Worm (Caenorhabditis elegans) whole organism, young adult: ENCODE data around the gene mfn-1.

Source experiments
- B0035.1 ChIP-seq: sonication (generic microtip); optimal IDR thresholded peaks from 2 replicates; lab custom pipeline; 2016; ENCODE audit warnings: missing genetic modification characterization, mild to moderate bottlenecking, missing compliant biosample characterization, missing genotype, missing genetic modification reagents
- B0336.3 ChIP-seq: fragments of 200-800 bp; sonication (Bioruptor generic); IDR thresholded peaks from 2 replicates; pipeline ENCODE4 v1.3.6; 2022; ENCODE audit warnings: missing genetic modification characterization, missing compliant biosample characterization
- F10E7.11 ChIP-seq: sonication (generic microtip); optimal IDR thresholded peaks from 2 replicates; lab custom pipeline; 2017; ENCODE audit warnings: mild to moderate bottlenecking, missing genetic modification characterization, moderate library complexity, missing compliant biosample characterization
- F22D6.2 ChIP-seq: sonication (generic microtip); optimal IDR thresholded peaks from 2 replicates; lab custom pipeline; 2016; ENCODE audit warnings: mild to moderate bottlenecking, missing genetic modification characterization, missing compliant biosample characterization
- F33H1.4 ChIP-seq: fragments of 200-800 bp; sonication (Bioruptor generic); IDR thresholded peaks from 2 replicates; pipeline ENCODE4 v1.3.6; 2022; ENCODE audit warnings: missing genetic modification reagents, missing genetic modification characterization, missing compliant biosample characterization
- F49E8.2 ChIP-seq: sonication (generic microtip); optimal IDR thresholded peaks from 3 replicates; lab custom pipeline; 2017; ENCODE audit warnings: missing genetic modification characterization, mild to moderate bottlenecking, missing compliant biosample characterization, antibody characterized with exemption, moderate library complexity; ENCODE audit not compliant: insufficient read depth
- F52B5.7 ChIP-seq: sonication (generic microtip); optimal IDR thresholded peaks from 2 replicates; lab custom pipeline; 2016; ENCODE audit warnings: mild to moderate bottlenecking, missing genetic modification characterization, missing compliant biosample characterization
- K11D2.4 ChIP-seq: fragments of 200-800 bp; sonication (Bioruptor generic); IDR thresholded peaks from 2 replicates; pipeline ENCODE4 v1.3.6; 2022; ENCODE audit warnings: missing genetic modification reagents, missing genetic modification characterization, missing compliant biosample characterization
- Y53F4B.3 ChIP-seq: fragments of 200-800 bp; sonication (Bioruptor generic); IDR thresholded peaks from 2 replicates; pipeline ENCODE4 v1.3.6; 2022; ENCODE audit warnings: missing genetic modification reagents, missing genetic modification characterization, missing compliant biosample characterization
- Y56A3A.18 ChIP-seq: fragments of 200-800 bp; sonication (Bioruptor generic); IDR thresholded peaks from 2 replicates; pipeline ENCODE4 v1.3.6; 2022; ENCODE audit warnings: missing genetic modification reagents, missing genetic modification characterization, missing compliant biosample characterization
- Y79H2A.3 ChIP-seq: fragments of 200-800 bp; sonication (Bioruptor generic); conservative IDR thresholded peaks from 2 replicates; pipeline ENCODE4 v1.3.6; 2022; ENCODE audit warnings: missing genetic modification reagents, missing genetic modification characterization, missing compliant biosample characterization
- Y95B8A.8 ChIP-seq: fragments of 200-800 bp; sonication (Bioruptor generic); IDR thresholded peaks from 2 replicates; pipeline ENCODE4 v1.3.6; 2022; ENCODE audit warnings: missing genetic modification reagents, missing genetic modification characterization, missing compliant biosample characterization
- aptf-3 ChIP-seq: fragments of 200-800 bp; sonication (Bioruptor generic); IDR thresholded peaks from 2 replicates; pipeline ENCODE4 v1.3.6; 2022; ENCODE audit warnings: missing genetic modification characterization, missing compliant biosample characterization
- athp-1 ChIP-seq: sonication (generic microtip); optimal IDR thresholded peaks from 2 replicates; lab custom pipeline; 2017; ENCODE audit warnings: mild to moderate bottlenecking, missing genetic modification characterization, missing compliant biosample characterization
- attf-6 ChIP-seq: fragments of 200-800 bp; sonication (Bioruptor generic); IDR thresholded peaks from 2 replicates; pipeline ENCODE4 v1.3.6; 2022; ENCODE audit warnings: missing genetic modification reagents, missing genetic modification characterization, missing compliant biosample characterization
- bed-2 ChIP-seq: fragments of 200-800 bp; sonication (Bioruptor generic); IDR thresholded peaks from 2 replicates; pipeline ENCODE4 v1.3.6; 2022; ENCODE audit warnings: missing genetic modification reagents, missing genetic modification characterization, missing compliant biosample characterization
- ceh-79 ChIP-seq: sonication (generic microtip); optimal IDR thresholded peaks from 2 replicates; lab custom pipeline; 2017; ENCODE audit warnings: mild to moderate bottlenecking, missing genetic modification characterization, missing compliant biosample characterization
- dpl-1 ChIP-seq: fragments of 150-350 bp; optimal IDR thresholded peaks from 2 replicates; lab custom pipeline; 2014; ENCODE audit warnings: missing biosample characterization, missing genetic modification reagents, missing genetic modification characterization
- efl-1 ChIP-seq: fragments of 150-350 bp; optimal IDR thresholded peaks from 2 replicates; lab custom pipeline; 2014; ENCODE audit warnings: missing biosample characterization, missing genetic modification reagents, missing genetic modification characterization
- egl-44 ChIP-seq: fragments of 200-800 bp; sonication (Bioruptor generic); IDR thresholded peaks from 2 replicates; pipeline ENCODE4 v1.3.6; 2022; ENCODE audit warnings: missing genetic modification reagents, missing genetic modification characterization, missing compliant biosample characterization
- ets-4 ChIP-seq: fragments of 200-800 bp; sonication (Bioruptor generic); optimal IDR thresholded peaks from 2 replicates; lab custom pipeline; 2018; ENCODE audit warnings: mild to moderate bottlenecking, missing genetic modification characterization, missing compliant biosample characterization
- fkh-3 ChIP-seq: sonication (generic microtip); optimal IDR thresholded peaks from 2 replicates; lab custom pipeline; 2016; ENCODE audit warnings: mild to moderate bottlenecking, missing genetic modification characterization, missing compliant biosample characterization
- gei-17 ChIP-seq: fragments of 200-800 bp; sonication (Bioruptor generic); optimal IDR thresholded peaks from 2 replicates; lab custom pipeline; 2018; ENCODE audit warnings: mild to moderate bottlenecking, missing genetic modification characterization, missing compliant biosample characterization
- him-1 ChIP-seq: sonication (generic microtip); optimal IDR thresholded peaks from 2 replicates; lab custom pipeline; 2016; ENCODE audit warnings: missing genotype, missing genetic modification reagents, missing genetic modification characterization, missing compliant biosample characterization
- hlh-12 ChIP-seq: sonication (generic microtip); optimal IDR thresholded peaks from 2 replicates; lab custom pipeline; 2016; ENCODE audit warnings: missing genetic modification characterization, missing compliant biosample characterization
- hmg-1.2 ChIP-seq: fragments of 200-800 bp; sonication (Bioruptor generic); IDR thresholded peaks from 2 replicates; pipeline ENCODE4 v1.3.6; 2022; ENCODE audit warnings: missing genetic modification reagents, missing genetic modification characterization, missing compliant biosample characterization
- lin-26 ChIP-seq: fragments of 200-800 bp; sonication (Bioruptor generic); IDR thresholded peaks from 2 replicates; pipeline ENCODE4 v1.3.6; 2022; ENCODE audit warnings: missing genetic modification reagents, missing genetic modification characterization, missing compliant biosample characterization
- lin-54 ChIP-seq: fragments of 200-800 bp; sonication (Bioruptor generic); optimal IDR thresholded peaks from 2 replicates; lab custom pipeline; 2018; ENCODE audit warnings: mild to moderate bottlenecking, missing genetic modification characterization, missing compliant biosample characterization
- lir-1 ChIP-seq: fragments of 200-800 bp; sonication (Bioruptor generic); conservative IDR thresholded peaks from 2 replicates; pipeline ENCODE4 v1.3.6; 2022; ENCODE audit warnings: missing genetic modification reagents, missing genetic modification characterization, missing compliant biosample characterization
- lsl-1 ChIP-seq: fragments of 200-800 bp; sonication (Bioruptor generic); optimal IDR thresholded peaks from 2 replicates; lab custom pipeline; 2018; ENCODE audit warnings: mild to moderate bottlenecking, missing genetic modification characterization, moderate library complexity, missing compliant biosample characterization
- madf-8 ChIP-seq: fragments of 200-800 bp; sonication (Bioruptor generic); conservative IDR thresholded peaks from 2 replicates; pipeline ENCODE4 v1.3.6; 2022; ENCODE audit warnings: missing genetic modification reagents, missing genetic modification characterization, missing compliant biosample characterization
- mcd-1 ChIP-seq: fragments of 200-800 bp; sonication (Bioruptor generic); IDR thresholded peaks from 2 replicates; pipeline ENCODE4 v1.3.6; 2022; ENCODE audit warnings: missing genetic modification reagents, missing genetic modification characterization, missing compliant biosample characterization
- mel-28 ChIP-seq: sonication (generic microtip); optimal IDR thresholded peaks from 2 replicates; lab custom pipeline; 2016; ENCODE audit warnings: borderline replicate concordance, mild to moderate bottlenecking, missing genetic modification characterization, missing compliant biosample characterization
- nfya-1 ChIP-seq: sonication (generic microtip); optimal IDR thresholded peaks from 2 replicates; lab custom pipeline; 2017; ENCODE audit warnings: antibody characterized with exemption, missing compliant biosample characterization, missing genetic modification characterization, borderline replicate concordance; ENCODE audit not compliant: insufficient read depth
- nfyb-1 ChIP-seq: fragments of 200-800 bp; sonication (Bioruptor generic); IDR thresholded peaks from 2 replicates; pipeline ENCODE4 v1.3.6; 2022; ENCODE audit warnings: missing genetic modification reagents, missing genetic modification characterization, missing compliant biosample characterization
- nhr-27 ChIP-seq: fragments of 200-800 bp; sonication (Bioruptor generic); optimal IDR thresholded peaks from 2 replicates; lab custom pipeline; 2018; ENCODE audit warnings: mild to moderate bottlenecking, missing genetic modification characterization, moderate library complexity, missing compliant biosample characterization
- nhr-90 ChIP-seq: sonication (generic microtip); optimal IDR thresholded peaks from 2 replicates; lab custom pipeline; 2016; ENCODE audit warnings: missing genotype, mild to moderate bottlenecking, missing genetic modification characterization, missing compliant biosample characterization
- pha-4 ChIP-seq: fragments of 150-350 bp; sonication (generic microtip); optimal IDR thresholded peaks from 2 replicates; lab custom pipeline; 2014; ENCODE audit warnings: missing biosample characterization, missing genetic modification reagents, missing genetic modification characterization
- rcor-1 ChIP-seq: fragments of 200-800 bp; sonication (Bioruptor generic); IDR thresholded peaks from 2 replicates; pipeline ENCODE4 v1.3.6; 2022; ENCODE audit warnings: missing genetic modification reagents, missing genetic modification characterization, missing compliant biosample characterization
- sdz-38 ChIP-seq: sonication (generic microtip); optimal IDR thresholded peaks from 2 replicates; lab custom pipeline; 2016; ENCODE audit warnings: missing genotype, missing genetic modification characterization, missing compliant biosample characterization
- snpc-1.1 ChIP-seq: sonication (generic microtip); optimal IDR thresholded peaks from 2 replicates; lab custom pipeline; 2017; ENCODE audit warnings: missing genetic modification characterization, mild to moderate bottlenecking, missing compliant biosample characterization, antibody characterized with exemption, moderate library complexity, missing genotype, missing genetic modification reagents; ENCODE audit not compliant: insufficient read depth
- snpc-1.3 ChIP-seq: sonication (generic microtip); optimal IDR thresholded peaks from 2 replicates; lab custom pipeline; 2017; ENCODE audit warnings: missing genetic modification characterization, mild to moderate bottlenecking, missing compliant biosample characterization, antibody characterized with exemption, moderate library complexity, missing genotype, missing genetic modification reagents; ENCODE audit not compliant: insufficient read depth
- snpc-4 ChIP-seq, 5 experiments: fragments of 150-350 bp in 1 of 5; sonication (generic microtip) in 4 of 5; optimal IDR thresholded peaks; 2 replicates each; lab custom pipeline; 2014 to 2018; ENCODE audit warnings: missing genetic modification characterization in 5 of 5, missing biosample characterization in 3 of 5, antibody characterized with exemption in 2 of 5, mild to moderate bottlenecking in 2 of 5, missing compliant biosample characterization in 2 of 5, missing genotype in 2 of 5, moderate library complexity in 2 of 5, missing genetic modification reagents in 1 of 5
- sptf-2 ChIP-seq: fragments of 200-800 bp; sonication (Bioruptor generic); optimal IDR thresholded peaks from 2 replicates; lab custom pipeline; 2018; ENCODE audit warnings: mild to moderate bottlenecking, missing genetic modification characterization, missing compliant biosample characterization
- tlf-1 ChIP-seq: fragments of 200-800 bp; sonication (Bioruptor generic); optimal IDR thresholded peaks from 2 replicates; lab custom pipeline; 2018; ENCODE audit warnings: mild to moderate bottlenecking, missing genetic modification characterization, missing compliant biosample characterization
- unc-130 ChIP-seq: sonication (generic microtip); optimal IDR thresholded peaks from 2 replicates; lab custom pipeline; 2016; ENCODE audit warnings: missing genetic modification reagents, missing genetic modification characterization, missing compliant biosample characterization
- ztf-3 ChIP-seq: fragments of 200-800 bp; sonication (Bioruptor generic); optimal IDR thresholded peaks from 2 replicates; lab custom pipeline; 2018; ENCODE audit warnings: mild to moderate bottlenecking, missing genetic modification characterization, missing compliant biosample characterization
- ztf-6 ChIP-seq: fragments of 200-800 bp; sonication (Bioruptor generic); IDR thresholded peaks from 2 replicates; pipeline ENCODE4 v1.3.6; 2022; ENCODE audit warnings: missing genetic modification reagents, missing genetic modification characterization, missing compliant biosample characterization

Gene mfn-1

ce11 chrII:11455715-11456114 is 16.1 kb downstream of the mfn-1 start (continued):
- TF ChIP-seq snpc-4 (GFP tag; optimal IDR thresholded peaks at IDR 0.05; lab: Kevin White, UChicago) (no peak), snpc-4 (tag; optimal IDR thresholded peaks at IDR 0.05; lab: Kevin White, UChicago) (no peak), nfya-1 (no peak), B0336.3 (no peak), lsl-1 (GFP tag; lab: Kevin White, UChicago) (no peak), mcd-1 (GFP tag; lab: Robert Waterston, UW) (peak; percentile 24; the same call in 1 of the 2 replicates), Y53F4B.3 (GFP tag; lab: Robert Waterston, UW) (no peak), Y79H2A.3 (peak; percentile 84; the same call in 1 of the 2 replicates), F33H1.4 (GFP tag; lab: Robert Waterston, UW) (peak; percentile 26; the same call in 1 of the 2 replicates), lir-1 (GFP tag; lab: Robert Waterston, UW) (no peak), madf-8 (no peak), rcor-1 (no peak), bed-2 (GFP tag; lab: Robert Waterston, UW) (no peak), snpc-1.1 (tag; lab: Kevin White, UChicago) (no peak), F52B5.7 (tag; lab: Kevin White, UChicago) (no peak), sptf-2 (GFP tag; lab: Kevin White, UChicago) (no peak), ets-4 (GFP tag; lab: Kevin White, UChicago) (no peak), tlf-1 (GFP tag; lab: Kevin White, UChicago) (peak; percentile 2), attf-6 (GFP tag; lab: Robert Waterston, UW) (no peak), ztf-6 (GFP tag; lab: Robert Waterston, UW) (no peak), snpc-1.3 (no peak), Y95B8A.8 (GFP tag; lab: Robert Waterston, UW) (no peak), him-1 (tag; lab: Kevin White, UChicago) (peak; percentile 31), nhr-27 (tag; lab: Kevin White, UChicago) (no peak), hmg-1.2 (GFP tag; lab: Robert Waterston, UW) (peak; percentile 18; the same call in 1 of the 2 replicates), ceh-79 (tag; lab: Kevin White, UChicago) (no peak), egl-44 (GFP tag; lab: Robert Waterston, UW) (peak; percentile 43; the same call in 1 of the 2 replicates), aptf-3 (GFP tag; lab: Robert Waterston, UW) (no peak), K11D2.4 (GFP tag; lab: Robert Waterston, UW) (no peak), unc-130 (no peak), dpl-1 (GFP tag; lab: Kevin White, UChicago) (no peak), Y56A3A.18 (no peak), lin-54 (GFP tag; lab: Kevin White, UChicago) (peak; percentile 21), nfyb-1 (GFP tag; lab: Robert Waterston, UW) (no peak), ztf-3 (GFP tag; lab: Kevin White, UChicago) (no peak), hlh-12 (tag; lab: Kevin White, UChicago) (no peak), efl-1 (GFP tag; lab: Kevin White, UChicago) (no peak), B0035.1 (tag; lab: Kevin White, UChicago) (no peak), sdz-38 (tag; lab: Kevin White, UChicago) (no peak), pha-4 (tag; lab: Kevin White, UChicago) (no peak), nhr-90 (no peak), F49E8.2 (tag; lab: Kevin White, UChicago) (peak; percentile 42), athp-1 (tag; lab: Kevin White, UChicago) (no peak), lin-26 (GFP tag; lab: Robert Waterston, UW) (no peak), F22D6.2 (tag; lab: Kevin White, UChicago) (no peak), gei-17 (no peak), mel-28 (tag; lab: Kevin White, UChicago) (no peak), F10E7.11 (tag; lab: Kevin White, UChicago) (no peak), fkh-3 (tag; lab: Kevin White, UChicago) (no peak)
